Fruit fly (Drosophila melanogaster) whole organism, prepupa: ENCODE measurements around the gene CG10486.

Experiments used
- Blimp-1 ChIP-seq: fragments of 200-800 bp; sonication (Bioruptor generic); optimal IDR thresholded peaks from 3 replicates; lab custom pipeline; 2017; ENCODE audit warnings: missing biosample characterization, missing genetic modification characterization, mild to moderate bottlenecking, moderate library complexity, missing genetic modification reagents
- CG10631 ChIP-seq: fragments of 200-800 bp; sonication (Bioruptor generic); optimal IDR thresholded peaks from 2 replicates; lab custom pipeline; 2016; ENCODE audit warnings: missing biosample characterization, missing genetic modification characterization
- CG11294 ChIP-seq: fragments of 200-800 bp; sonication (Bioruptor generic); IDR thresholded peaks from 2 replicates; pipeline ENCODE4 v1.3.6; 2022; ENCODE audit warnings: missing biosample characterization, missing genetic modification characterization
- CG11762 ChIP-seq: fragments of 200-800 bp; sonication (Bioruptor generic); optimal IDR thresholded peaks from 3 replicates; lab custom pipeline; 2016; ENCODE audit warnings: missing biosample characterization, missing genetic modification characterization; ENCODE audit not compliant: insufficient read depth
- CG15336 ChIP-seq: fragments of 200-800 bp; sonication (Bioruptor generic); IDR thresholded peaks from 2 replicates; pipeline ENCODE4 v1.3.6; 2022; ENCODE audit warnings: missing biosample characterization, missing genetic modification characterization
- CG1621 ChIP-seq: fragments of 200-800 bp; sonication (Bioruptor generic); optimal IDR thresholded peaks from 3 replicates; lab custom pipeline; 2018; ENCODE audit warnings: missing biosample characterization, mild to moderate bottlenecking, missing genetic modification characterization
- CG16779 ChIP-seq: fragments of 200-800 bp; sonication (Bioruptor generic); optimal IDR thresholded peaks from 3 replicates; lab custom pipeline; 2017; ENCODE audit warnings: missing biosample characterization, mild to moderate bottlenecking, missing genetic modification characterization
- CG3032 ChIP-seq: fragments of 200-800 bp; optimal IDR thresholded peaks from 2 replicates; lab custom pipeline; 2019; ENCODE audit warnings: missing biosample characterization, mild to moderate bottlenecking, missing genetic modification characterization, moderate library complexity
- CG31627 ChIP-seq: fragments of 200-800 bp; sonication (Bioruptor generic); optimal IDR thresholded peaks from 3 replicates; lab custom pipeline; 2016; ENCODE audit warnings: missing biosample characterization, missing genetic modification characterization
- CG32006 ChIP-seq: fragments of 200-800 bp; sonication (Bioruptor generic); optimal IDR thresholded peaks from 3 replicates; lab custom pipeline; 2017; ENCODE audit warnings: missing biosample characterization, mild to moderate bottlenecking, missing genetic modification characterization
- CG3919 ChIP-seq: fragments of 200-800 bp; sonication (Bioruptor generic); optimal IDR thresholded peaks from 3 replicates; lab custom pipeline; 2016; ENCODE audit warnings: missing biosample characterization, missing genetic modification characterization
- CG4318 ChIP-seq: fragments of 200-800 bp; sonication (Bioruptor generic); optimal IDR thresholded peaks from 3 replicates; lab custom pipeline; 2017; ENCODE audit warnings: missing biosample characterization, mild to moderate bottlenecking, missing genetic modification characterization
- CG6163 ChIP-seq: fragments of 200-800 bp; sonication (Bioruptor generic); IDR thresholded peaks from 3 replicates; pipeline ENCODE4 v1.3.6; 2022; ENCODE audit warnings: missing biosample characterization, missing genetic modification characterization
- CG6792 ChIP-seq: fragments of 200-800 bp; sonication (Bioruptor generic); optimal IDR thresholded peaks from 3 replicates; lab custom pipeline; 2016; ENCODE audit warnings: missing biosample characterization, missing genetic modification characterization
- CG6808 ChIP-seq: fragments of 200-800 bp; sonication (Bioruptor generic); optimal IDR thresholded peaks from 3 replicates; lab custom pipeline; 2017; ENCODE audit warnings: missing biosample characterization, missing genetic modification characterization, mild to moderate bottlenecking, moderate library complexity, missing genetic modification reagents
- CG6854 ChIP-seq: fragments of 200-800 bp; sonication (Bioruptor generic); optimal IDR thresholded peaks from 2 replicates; lab custom pipeline; 2017; ENCODE audit warnings: missing biosample characterization, mild to moderate bottlenecking, missing genetic modification characterization
- CG8119 ChIP-seq: fragments of 200-800 bp; sonication (Bioruptor generic); IDR thresholded peaks from 3 replicates; pipeline ENCODE4 v1.3.6; 2022; ENCODE audit warnings: missing biosample characterization, missing genetic modification characterization
- CG8632 ChIP-seq: fragments of 200-800 bp; sonication (Bioruptor generic); optimal IDR thresholded peaks from 3 replicates; lab custom pipeline; 2016; ENCODE audit warnings: missing biosample characterization, missing genetic modification characterization
- Eip75B ChIP-seq: fragments of 200-800 bp; sonication (Bioruptor generic); optimal IDR thresholded peaks from 3 replicates; lab custom pipeline; 2016; ENCODE audit warnings: missing biosample characterization, missing genetic modification characterization
- Eip93F ChIP-seq: fragments of 200-800 bp; sonication (Bioruptor generic); optimal IDR thresholded peaks from 2 replicates; lab custom pipeline; 2016; ENCODE audit warnings: missing biosample characterization, mild to moderate bottlenecking, missing genetic modification characterization
- Ets21C ChIP-seq: fragments of 200-800 bp; sonication (Bioruptor generic); optimal IDR thresholded peaks from 3 replicates; lab custom pipeline; 2016; ENCODE audit warnings: missing biosample characterization, missing genetic modification characterization
- Ets96B ChIP-seq: fragments of 200-800 bp; optimal IDR thresholded peaks from 2 replicates; lab custom pipeline; 2019; ENCODE audit warnings: missing biosample characterization, mild to moderate bottlenecking, missing genetic modification characterization, moderate library complexity
- Hr38 ChIP-seq: sonication (Bioruptor generic); optimal IDR thresholded peaks from 2 replicates; lab custom pipeline; 2016; ENCODE audit warnings: missing biosample characterization, missing genetic modification characterization
- Lpt ChIP-seq: fragments of 200-800 bp; sonication (Bioruptor generic); optimal IDR thresholded peaks from 3 replicates; lab custom pipeline; 2016; ENCODE audit warnings: missing biosample characterization, missing genetic modification characterization
- Met ChIP-seq: fragments of 200-800 bp; sonication (Bioruptor generic); optimal IDR thresholded peaks from 3 replicates; lab custom pipeline; 2016; ENCODE audit warnings: missing biosample characterization, missing genetic modification characterization
- OdsH ChIP-seq: fragments of 200-800 bp; sonication (Bioruptor generic); optimal IDR thresholded peaks from 3 replicates; lab custom pipeline; 2016; ENCODE audit warnings: missing biosample characterization, missing genetic modification characterization
- Sox102F ChIP-seq: fragments of 200-800 bp; sonication (Bioruptor generic); optimal IDR thresholded peaks from 2 replicates; lab custom pipeline; 2016; ENCODE audit warnings: missing biosample characterization, mild to moderate bottlenecking, missing genetic modification characterization
- Sox14 ChIP-seq: fragments of 200-800 bp; sonication (Bioruptor generic); optimal IDR thresholded peaks from 3 replicates; lab custom pipeline; 2016; ENCODE audit warnings: missing biosample characterization, missing genetic modification characterization
- Sox15 ChIP-seq: fragments of 200-800 bp; sonication (Bioruptor generic); optimal IDR thresholded peaks from 3 replicates; lab custom pipeline; 2016; ENCODE audit warnings: missing biosample characterization, missing genetic modification characterization
- achi ChIP-seq: fragments of 200-800 bp; sonication (Bioruptor generic); optimal IDR thresholded peaks from 3 replicates; lab custom pipeline; 2016; ENCODE audit warnings: missing biosample characterization, missing genetic modification characterization
- acj6 ChIP-seq: fragments of 200-800 bp; sonication (Bioruptor generic); optimal IDR thresholded peaks from 3 replicates; lab custom pipeline; 2016; ENCODE audit warnings: missing biosample characterization, missing genetic modification characterization
- cyc ChIP-seq: fragments of 200-800 bp; sonication (Bioruptor generic); optimal IDR thresholded peaks from 3 replicates; lab custom pipeline; 2016; ENCODE audit warnings: missing biosample characterization, missing genetic modification characterization
- esn ChIP-seq: fragments of 200-800 bp; sonication (Bioruptor generic); optimal IDR thresholded peaks from 2 replicates; lab custom pipeline; 2016; ENCODE audit warnings: missing biosample characterization, mild to moderate bottlenecking, missing genetic modification characterization, moderate library complexity
- fd59A ChIP-seq: fragments of 200-800 bp; sonication (Bioruptor generic); optimal IDR thresholded peaks from 2 replicates; lab custom pipeline; 2017; ENCODE audit warnings: missing biosample characterization, mild to moderate bottlenecking, missing genetic modification characterization, missing genetic modification reagents
- fkh ChIP-seq: fragments of 200-800 bp; sonication (Bioruptor generic); optimal IDR thresholded peaks from 3 replicates; lab custom pipeline; 2017; ENCODE audit warnings: missing biosample characterization, mild to moderate bottlenecking, missing genetic modification characterization, moderate library complexity
- lz ChIP-seq: fragments of 200-800 bp; sonication (Bioruptor generic); optimal IDR thresholded peaks from 3 replicates; lab custom pipeline; 2016; ENCODE audit warnings: missing biosample characterization, missing genetic modification characterization
- net ChIP-seq: fragments of 200-800 bp; sonication (Bioruptor generic); optimal IDR thresholded peaks from 3 replicates; lab custom pipeline; 2016; ENCODE audit warnings: missing biosample characterization, missing genetic modification characterization
- pdm3 ChIP-seq: fragments of 200-800 bp; sonication (Bioruptor generic); optimal IDR thresholded peaks from 3 replicates; lab custom pipeline; 2016; ENCODE audit warnings: missing biosample characterization, missing genetic modification characterization
- salr ChIP-seq, 2 experiments: fragments of 200-800 bp; sonication (Bioruptor generic); optimal IDR thresholded peaks; 3 replicates each; lab custom pipeline; 2016 to 2018; ENCODE audit warnings: missing biosample characterization in 2 of 2, missing genetic modification characterization in 2 of 2, mild to moderate bottlenecking in 1 of 2
- spab ChIP-seq: fragments of 200-800 bp; sonication (Bioruptor generic); optimal IDR thresholded peaks from 2 replicates; lab custom pipeline; 2017; ENCODE audit warnings: missing biosample characterization, mild to moderate bottlenecking, missing genetic modification characterization, missing genetic modification reagents
- ss ChIP-seq, 2 experiments: fragments of 200-800 bp; sonication (Bioruptor generic); optimal IDR thresholded peaks; 2 replicates in 1 of 2; 3 replicates in 1 of 2; lab custom pipeline; 2017 to 2018; ENCODE audit warnings: mild to moderate bottlenecking in 2 of 2, missing biosample characterization in 2 of 2, missing genetic modification characterization in 2 of 2, moderate library complexity in 1 of 2
- svp ChIP-seq: fragments of 200-800 bp; sonication (Bioruptor generic); peaks from one replicate; lab custom pipeline; 2016; ENCODE audit warnings: missing biosample characterization, missing genetic modification characterization
- vri ChIP-seq: fragments of 200-800 bp; sonication (Bioruptor generic); optimal IDR thresholded peaks from 3 replicates; lab custom pipeline; 2016; ENCODE audit warnings: missing biosample characterization, mild to moderate bottlenecking, missing genetic modification characterization

The CG10486 gene

DNA sequence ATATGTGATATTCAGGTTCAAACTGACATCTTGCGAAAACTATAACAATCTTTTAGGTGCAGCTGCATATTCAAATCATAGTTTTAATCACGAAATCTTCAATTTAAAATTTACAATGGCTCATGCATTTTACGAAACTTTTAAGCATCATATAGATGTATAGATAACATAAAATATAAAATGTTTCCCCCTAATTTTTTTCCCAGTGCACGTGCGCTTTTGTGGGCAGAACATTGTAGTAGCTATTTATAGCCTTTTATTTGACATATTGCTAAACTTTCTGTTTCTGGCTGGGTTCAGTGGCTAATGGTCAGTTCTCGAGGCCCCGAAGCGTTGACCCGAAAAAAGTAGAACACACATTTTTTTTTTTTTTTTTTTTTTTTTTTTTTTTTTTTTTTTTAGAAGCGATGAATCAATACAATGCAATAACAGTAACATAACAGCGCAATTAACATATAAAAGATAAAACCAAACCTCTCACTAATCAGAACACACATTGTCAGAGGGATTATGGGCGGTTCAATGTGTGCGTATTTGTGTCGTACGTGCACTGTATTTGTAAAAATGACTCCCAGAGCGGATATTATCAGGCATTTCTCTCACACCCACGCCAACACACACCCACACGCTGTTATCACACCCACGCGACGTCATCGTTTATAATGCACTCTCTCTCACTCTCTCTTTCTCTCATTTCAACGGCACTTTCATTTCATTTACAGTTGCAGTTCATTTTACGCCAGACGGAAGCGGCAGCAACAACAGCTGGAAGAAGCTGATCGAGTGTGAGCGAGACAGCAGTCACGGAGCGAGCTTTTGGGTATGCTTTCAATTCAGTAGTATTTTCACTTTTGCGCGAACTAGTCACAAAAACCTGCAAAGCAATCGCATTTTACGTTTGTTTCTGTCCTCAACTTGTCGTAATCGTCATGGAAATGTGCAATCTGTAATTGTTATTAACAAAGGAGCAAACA is 19.8 kb upstream of the CG10486 start (continued):
- TF ChIP-seq CG31627 (GFP tag; lab: Kevin White, UChicago) (peak; percentile 23), pdm3 (GFP tag; lab: Kevin White, UChicago) (peak; percentile 36), Ets96B (tag; lab: Kevin White, UChicago) (no peak), CG16779 (peak; percentile 29), achi (GFP tag; lab: Kevin White, UChicago) (peak; percentile 19), cyc (GFP tag; lab: Kevin White, UChicago) (no peak), CG3919 (GFP tag; lab: Kevin White, UChicago) (peak; percentile 58), Ets21C (GFP tag; lab: Kevin White, UChicago) (no peak), acj6 (GFP tag; lab: Kevin White, UChicago) (peak; percentile 22), CG10631 (GFP tag; lab: Kevin White, UChicago) (peak; percentile 6), vri (GFP tag; lab: Kevin White, UChicago) (peak; percentile 54), CG6163 (GFP tag; lab: Robert Waterston, UW) (peak; percentile 54; the same call in 2 of the 3 replicates), Blimp-1 (GFP tag; lab: Kevin White, UChicago) (peak; percentile 97), Eip75B (GFP tag; lab: Kevin White, UChicago) (peak; percentile 1), CG15336 (peak; percentile 37; the same call in 1 of the 2 replicates), CG8632 (no peak), salr (GFP tag; optimal IDR thresholded peaks at IDR 0.05; lab: Kevin White, UChicago) (no peak)

DNA sequence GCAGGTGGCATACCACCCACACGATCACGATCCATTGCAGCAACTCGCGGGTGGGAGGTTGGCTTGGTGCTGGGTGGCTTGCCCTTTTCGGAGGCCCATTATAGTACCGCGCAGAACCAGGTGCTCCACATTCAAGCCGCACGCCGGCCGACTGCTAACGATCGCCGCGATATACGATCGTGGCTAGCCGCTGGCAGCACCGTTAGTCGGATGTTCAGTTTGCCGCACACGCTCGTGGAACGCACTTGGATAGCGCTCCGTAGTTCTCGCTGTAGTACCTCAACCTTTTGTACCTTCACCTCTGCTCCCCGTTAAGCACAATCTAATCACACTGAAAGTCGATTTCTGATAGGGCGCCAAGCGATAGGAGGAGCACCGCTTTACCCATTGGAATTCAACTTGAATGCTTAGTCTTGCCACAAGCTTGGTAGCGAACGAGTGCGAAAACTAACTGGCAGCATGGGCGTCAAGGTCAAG is 17.2 kb upstream of the CG10486 start, which contains the start of gene CG33523:
Gene CG33523, plus strand, starts transcription at position 217 of the 477 bp plus-strand sequence.
- TF ChIP-seq ss (GFP tag; optimal IDR thresholded peaks at IDR 0.05; lab: Kevin White, UChicago) (no peak), CG32006 (GFP tag; lab: Kevin White, UChicago) (no peak), fkh (no peak), CG16779 (no peak), CG6808 (GFP tag; lab: Kevin White, UChicago) (no peak), esn (GFP tag; lab: Kevin White, UChicago) (no peak), vri (GFP tag; lab: Kevin White, UChicago) (no peak), lz (no peak), CG8119 (GFP tag; lab: Robert Waterston, UW) (no peak), CG10631 (GFP tag; lab: Kevin White, UChicago) (no peak), CG6792 (no peak), CG11294 (no peak), CG11762 (no peak), cyc (GFP tag; lab: Kevin White, UChicago) (no peak), CG4318 (GFP tag; lab: Kevin White, UChicago) (no peak), fd59A (no peak), OdsH (GFP tag; lab: Kevin White, UChicago) (no peak), svp (GFP tag; lab: Kevin White, UChicago) (no peak)

DNA sequence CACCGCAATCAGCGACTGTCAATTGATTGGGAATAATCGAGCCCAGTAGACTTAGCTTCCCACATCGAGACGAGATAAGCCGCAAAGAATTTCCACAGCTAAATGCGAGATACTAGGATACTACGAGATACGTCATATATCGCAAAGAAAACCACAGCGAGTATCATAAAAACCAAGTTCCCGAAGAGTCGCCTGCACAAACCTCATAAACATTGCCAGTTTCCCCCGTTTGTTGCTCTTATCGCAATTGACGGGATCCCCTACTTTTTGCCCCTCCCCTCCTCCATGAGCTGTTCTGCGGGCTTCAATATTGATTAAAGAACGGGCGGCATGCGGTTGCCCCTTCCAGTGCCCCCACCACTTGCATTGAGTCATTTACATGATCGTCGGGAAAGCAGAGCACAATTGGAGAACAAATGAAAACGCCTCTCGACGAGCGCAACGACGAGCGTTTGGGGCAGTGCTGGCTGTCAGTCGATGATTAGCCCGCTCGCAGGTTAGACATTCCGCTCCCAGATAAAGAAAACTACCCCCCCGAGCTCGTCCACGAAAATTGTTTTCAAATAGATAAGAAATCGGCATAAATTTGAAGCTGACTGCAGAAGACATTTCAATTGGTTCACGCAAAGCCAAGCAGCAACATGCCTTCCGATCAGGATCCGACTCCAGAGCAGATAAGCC is 15.6 kb upstream of the CG10486 start, which contains the start of gene CG32407:
Gene CG32407, plus strand, starts transcription at position 51 of the 681 bp plus-strand sequence.
- TF ChIP-seq spab (GFP tag; lab: Kevin White, UChicago) (no peak), CG3032 (tag; lab: Kevin White, UChicago) (no peak), Sox102F (GFP tag; lab: Kevin White, UChicago) (no peak), CG10631 (GFP tag; lab: Kevin White, UChicago) (no peak), Sox15 (GFP tag; lab: Kevin White, UChicago) (no peak), CG6854 (GFP tag; lab: Kevin White, UChicago) (no peak), Sox14 (GFP tag; lab: Kevin White, UChicago) (peak; percentile 35), esn (GFP tag; lab: Kevin White, UChicago) (no peak), CG32006 (GFP tag; lab: Kevin White, UChicago) (peak; percentile 14), Hr38 (GFP tag; lab: Kevin White, UChicago) (no peak), Lpt (GFP tag; lab: Kevin White, UChicago) (no peak), CG6163 (GFP tag; lab: Robert Waterston, UW) (0 out of 3 replicates have a peak, but pooled peaks have one; percentile 37), Eip93F (GFP tag; lab: Kevin White, UChicago) (no peak), CG16779 (no peak), net (no peak), CG31627 (GFP tag; lab: Kevin White, UChicago) (no peak), svp (GFP tag; lab: Kevin White, UChicago) (peak; percentile 94), CG6808 (GFP tag; lab: Kevin White, UChicago) (no peak), CG1621 (tag; lab: Kevin White, UChicago) (no peak), Blimp-1 (GFP tag; lab: Kevin White, UChicago) (no peak), achi (GFP tag; lab: Kevin White, UChicago) (no peak), Met (GFP tag; lab: Kevin White, UChicago) (peak; percentile 6), CG11294 (no peak), OdsH (GFP tag; lab: Kevin White, UChicago) (no peak)
